Worm (Caenorhabditis elegans) whole organism, late embryonic: ENCODE data around the gene F56D5.9.

Experiments
- C38D4.7 ChIP-seq: fragments of 200-800 bp; sonication (Bioruptor generic); optimal IDR thresholded peaks from 2 replicates; lab custom pipeline; 2018; ENCODE audit warnings: mild to moderate bottlenecking, missing genetic modification characterization, moderate library complexity, missing compliant biosample characterization
- ama-1 ChIP-seq: fragments of 150-350 bp; optimal IDR thresholded peaks from 2 replicates; lab custom pipeline; 2014
- ceh-18 ChIP-seq: sonication (generic microtip); optimal IDR thresholded peaks from 2 replicates; lab custom pipeline; 2016; ENCODE audit warnings: missing genetic modification characterization, missing compliant biosample characterization
- dve-1 ChIP-seq: sonication (generic microtip); optimal IDR thresholded peaks from 2 replicates; lab custom pipeline; 2017; ENCODE audit warnings: antibody characterized with exemption, mild to moderate bottlenecking, missing genetic modification characterization, missing compliant biosample characterization
- gmeb-2 ChIP-seq: sonication (generic microtip); optimal IDR thresholded peaks from 2 replicates; lab custom pipeline; 2016; ENCODE audit warnings: missing genetic modification characterization, inconsistent platforms, missing compliant biosample characterization
- hlh-15 ChIP-seq: sonication (generic microtip); optimal IDR thresholded peaks from 2 replicates; lab custom pipeline; 2016; ENCODE audit warnings: missing genetic modification characterization, missing compliant biosample characterization
- pax-1 ChIP-seq: fragments of 150-350 bp; optimal IDR thresholded peaks from 2 replicates; lab custom pipeline; 2014; ENCODE audit warnings: missing biosample characterization, missing genetic modification characterization
- pha-2 ChIP-seq: sonication (generic microtip); optimal IDR thresholded peaks from 2 replicates; lab custom pipeline; 2017; ENCODE audit warnings: mild to moderate bottlenecking, missing genetic modification characterization, missing compliant biosample characterization
- pha-4 ChIP-seq: fragments of 150-350 bp; optimal IDR thresholded peaks from 2 replicates; lab custom pipeline; 2018; ENCODE audit warnings: missing biosample characterization, missing genetic modification reagents, missing genetic modification characterization
- pqm-1 ChIP-seq: sonication (generic microtip); optimal IDR thresholded peaks from 2 replicates; lab custom pipeline; 2016; ENCODE audit warnings: missing genetic modification characterization, missing compliant biosample characterization
- pros-1 ChIP-seq: fragments of 150-350 bp; optimal IDR thresholded peaks from 2 replicates; lab custom pipeline; 2014; ENCODE audit warnings: missing biosample characterization, missing genetic modification reagents, missing genetic modification characterization
- unc-86 ChIP-seq: sonication (generic microtip); optimal IDR thresholded peaks from 2 replicates; lab custom pipeline; 2016; ENCODE audit warnings: missing genetic modification characterization, missing compliant biosample characterization

- TF ChIP-seq ceh-18 (tag; lab: Kevin White, UChicago), result no peak
- TF ChIP-seq pha-4 (tag; lab: Kevin White, UChicago), result no peak
- TF ChIP-seq ama-1 (lab: Kevin White, UChicago), result no peak
- no peak for TF ChIP-seq gmeb-2 (tag; lab: Kevin White, UChicago)
- TF ChIP-seq unc-86 (tag; lab: Kevin White, UChicago), result no peak
- TF ChIP-seq pha-2, result no peak
- TF ChIP-seq hlh-15 (tag; lab: Kevin White, UChicago), result no peak
- TF ChIP-seq pax-1, result no peak
- no peak for TF ChIP-seq pqm-1 (tag; lab: Kevin White, UChicago)
- no peak for TF ChIP-seq dve-1 (tag; lab: Kevin White, UChicago)
- no peak for TF ChIP-seq C38D4.7 (GFP tag; lab: Kevin White, UChicago)
- no peak for TF ChIP-seq pros-1 (tag; lab: Kevin White, UChicago)
These were observed 37.5 kb downstream of the F56D5.9 start, which contains the start of gene C10C5.7 for ce11 chrIV:9384826-9385225.
